Worm (Caenorhabditis elegans) whole organism, early embryonic: ENCODE results near the gene T11B7.5.

ENCODE experiments used
- F13C5.2 ChIP-seq: sonication (generic microtip); optimal IDR thresholded peaks from 2 replicates; lab custom pipeline; 2017; ENCODE audit warnings: mild to moderate bottlenecking, missing genetic modification characterization, inconsistent platforms, missing compliant biosample characterization
- aly-1 ChIP-seq: sonication (generic microtip); optimal IDR thresholded peaks from 2 replicates; lab custom pipeline; 2016; ENCODE audit warnings: missing genetic modification characterization, missing compliant biosample characterization
- ama-1 ChIP-seq: fragments of 150-350 bp; optimal IDR thresholded peaks from 2 replicates; lab custom pipeline; 2014
- ceh-36 ChIP-seq: sonication (generic microtip); optimal IDR thresholded peaks from 2 replicates; lab custom pipeline; 2016; ENCODE audit warnings: missing genetic modification characterization, inconsistent platforms, missing compliant biosample characterization
- flt-1 ChIP-seq: fragments of 200-800 bp; sonication (Bioruptor generic); IDR thresholded peaks from 2 replicates; pipeline ENCODE4 v1.3.6; 2022; ENCODE audit warnings: missing genetic modification characterization, missing compliant biosample characterization
- hmbx-1 ChIP-seq: sonication (generic microtip); optimal IDR thresholded peaks from 2 replicates; lab custom pipeline; 2016; ENCODE audit warnings: mild to moderate bottlenecking, missing genetic modification characterization, missing compliant biosample characterization
- sea-1 ChIP-seq: fragments of 200-800 bp; sonication (Bioruptor generic); conservative IDR thresholded peaks from 2 replicates; pipeline ENCODE4 v1.3.6; 2022; ENCODE audit warnings: missing genetic modification characterization, missing compliant biosample characterization
- tbx-11 ChIP-seq: fragments of 200-800 bp; sonication (Bioruptor generic); IDR thresholded peaks from 2 replicates; pipeline ENCODE4 v1.3.6; 2022; ENCODE audit warnings: missing genetic modification characterization, missing compliant biosample characterization

DNA sequence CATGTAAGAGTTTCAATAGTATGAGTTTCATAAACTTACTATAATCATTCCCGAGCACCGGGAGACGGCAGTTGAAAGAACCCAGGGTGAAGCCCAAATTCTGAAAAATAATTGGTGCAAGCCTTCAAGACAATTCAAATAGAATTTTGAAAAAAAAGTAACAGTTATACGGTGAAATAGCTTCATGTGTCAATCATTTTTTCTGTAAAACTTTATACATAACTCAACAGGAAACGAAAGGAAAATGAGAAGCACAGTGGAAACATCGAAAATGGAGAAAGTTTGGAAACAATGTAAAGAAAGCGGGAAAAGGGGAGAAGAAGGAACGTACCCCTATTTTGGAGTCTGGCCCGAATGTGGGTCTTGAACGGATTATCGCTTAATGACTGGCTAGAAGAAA lies 17.1 kb upstream of the T11B7.5 start, which contains the start of gene C09G9.3:
- TF ChIP-seq aly-1 (tag; lab: Kevin White, UChicago) (no peak), sea-1 (GFP tag; lab: Robert Waterston, UW) (no peak), tbx-11 (GFP tag; lab: Robert Waterston, UW) (no peak), F13C5.2 (tag; lab: Kevin White, UChicago) (no peak), ceh-36 (tag; lab: Kevin White, UChicago) (no peak), ama-1 (lab: Kevin White, UChicago) (no peak), flt-1 (GFP tag; lab: Robert Waterston, UW) (no peak), hmbx-1 (tag; lab: Kevin White, UChicago) (no peak)
